Fruit fly (Drosophila melanogaster) whole organism, embryonic: ENCODE data around the gene PsGEF.
A peak's percentile ranks its signal among the peaks of the same experiment; 100 is the strongest.

Source experiments
- ATbp ChIP-seq: fragments of 200-800 bp; sonication (Bioruptor generic); optimal IDR thresholded peaks from 2 replicates; lab custom pipeline; 2017; ENCODE audit warnings: missing biosample characterization, mild to moderate bottlenecking, missing genetic modification characterization, missing genetic modification reagents
- Ada2b ChIP-seq: fragments of 200-800 bp; sonication (Bioruptor generic); IDR thresholded peaks from 2 replicates; pipeline ENCODE4 v1.3.6; 2022; ENCODE audit warnings: missing biosample characterization, missing genetic modification characterization
- Atf3 ChIP-seq: fragments of 200-800 bp; sonication (Bioruptor generic); optimal IDR thresholded peaks from 3 replicates; lab custom pipeline; 2016; ENCODE audit warnings: missing biosample characterization, missing genetic modification characterization
- BtbVII ChIP-seq: fragments of 200-800 bp; sonication (Bioruptor generic); optimal IDR thresholded peaks from 3 replicates; lab custom pipeline; 2017; ENCODE audit warnings: missing biosample characterization, mild to moderate bottlenecking, missing genetic modification characterization
- CG10462 ChIP-seq: fragments of 200-800 bp; sonication (Bioruptor generic); optimal IDR thresholded peaks from 2 replicates; lab custom pipeline; 2016; ENCODE audit warnings: missing biosample characterization, missing genetic modification characterization
- CG11398 ChIP-seq: fragments of 200-800 bp; sonication (Bioruptor generic); optimal IDR thresholded peaks from 2 replicates; lab custom pipeline; 2016; ENCODE audit warnings: missing biosample characterization, missing genetic modification characterization
- CG12744 ChIP-seq: fragments of 200-800 bp; sonication (Bioruptor generic); optimal IDR thresholded peaks from 2 replicates; lab custom pipeline; 2016; ENCODE audit warnings: missing biosample characterization, missing genetic modification characterization
- CG13296 ChIP-seq: fragments of 200-800 bp; sonication (Bioruptor generic); optimal IDR thresholded peaks from 3 replicates; lab custom pipeline; 2018; ENCODE audit warnings: missing biosample characterization, mild to moderate bottlenecking, missing genetic modification characterization
- CG13775 ChIP-seq: fragments of 200-800 bp; sonication (Bioruptor generic); optimal IDR thresholded peaks from 3 replicates; lab custom pipeline; 2017; ENCODE audit warnings: missing biosample characterization, mild to moderate bottlenecking, missing genetic modification characterization
- CG14050 ChIP-seq: fragments of 200-800 bp; sonication (Bioruptor generic); IDR thresholded peaks from 3 replicates; pipeline ENCODE4 v1.3.6; 2022; ENCODE audit warnings: missing biosample characterization, missing genetic modification characterization
- CG14667 ChIP-seq: fragments of 200-800 bp; sonication (Bioruptor generic); IDR thresholded peaks from 2 replicates; pipeline ENCODE4 v1.3.6; 2022; ENCODE audit warnings: missing biosample characterization, missing genetic modification characterization
- CG17328 ChIP-seq: fragments of 200-800 bp; sonication (Bioruptor generic); IDR thresholded peaks from 2 replicates; pipeline ENCODE4 v1.3.6; 2022; ENCODE audit warnings: missing biosample characterization, missing genetic modification characterization
- CG17361 ChIP-seq: fragments of 200-800 bp; sonication (Bioruptor generic); IDR thresholded peaks from 3 replicates; pipeline ENCODE4 v1.3.6; 2022; ENCODE audit warnings: missing biosample characterization, missing genetic modification characterization
- CG17802 ChIP-seq: fragments of 200-800 bp; sonication (Bioruptor generic); optimal IDR thresholded peaks from 2 replicates; lab custom pipeline; 2018; ENCODE audit warnings: missing biosample characterization, mild to moderate bottlenecking, missing genetic modification characterization, moderate library complexity
- CG18599 ChIP-seq: fragments of 200-800 bp; sonication (Bioruptor generic); optimal IDR thresholded peaks from 3 replicates; lab custom pipeline; 2017; ENCODE audit warnings: missing biosample characterization, missing genetic modification characterization, mild to moderate bottlenecking, moderate library complexity, missing genetic modification reagents
- CG2120 ChIP-seq: fragments of 200-800 bp; sonication (Bioruptor generic); optimal IDR thresholded peaks from 3 replicates; lab custom pipeline; 2016; ENCODE audit warnings: missing biosample characterization, missing genetic modification characterization
- CG2678 ChIP-seq: fragments of 200-800 bp; sonication (Bioruptor generic); optimal IDR thresholded peaks from 3 replicates; lab custom pipeline; 2019; ENCODE audit warnings: missing biosample characterization, mild to moderate bottlenecking, missing genetic modification characterization, moderate library complexity
- CG2712 ChIP-seq: fragments of 200-800 bp; optimal IDR thresholded peaks from 3 replicates; lab custom pipeline; 2019; ENCODE audit warnings: missing biosample characterization, mild to moderate bottlenecking, missing genetic modification characterization, moderate library complexity
- CG3065 ChIP-seq: fragments of 200-800 bp; sonication (Bioruptor generic); optimal IDR thresholded peaks from 2 replicates; lab custom pipeline; 2016; ENCODE audit warnings: missing biosample characterization, missing genetic modification characterization
- CG32772 ChIP-seq: fragments of 200-800 bp; sonication (Bioruptor generic); IDR thresholded peaks from 2 replicates; pipeline ENCODE4 v1.3.6; 2022; ENCODE audit warnings: missing biosample characterization, missing genetic modification characterization
- CG5245 ChIP-seq: fragments of 200-800 bp; sonication (Bioruptor generic); optimal IDR thresholded peaks from 3 replicates; lab custom pipeline; 2016; ENCODE audit warnings: missing biosample characterization, missing genetic modification characterization
- CG9727 ChIP-seq: fragments of 200-800 bp; sonication (Bioruptor generic); optimal IDR thresholded peaks from 3 replicates; lab custom pipeline; 2017; ENCODE audit warnings: missing biosample characterization, mild to moderate bottlenecking, missing genetic modification characterization
- CG9797 ChIP-seq: fragments of 200-800 bp; sonication (Bioruptor generic); optimal IDR thresholded peaks from 3 replicates; lab custom pipeline; 2018; ENCODE audit warnings: missing biosample characterization, mild to moderate bottlenecking, missing genetic modification characterization
- Ets97D ChIP-seq: fragments of 200-800 bp; sonication (Bioruptor generic); optimal IDR thresholded peaks from 3 replicates; lab custom pipeline; 2016; ENCODE audit warnings: missing biosample characterization, missing genetic modification characterization
- Hr51 ChIP-seq, 2 experiments: fragments of 200-800 bp; sonication (Bioruptor generic); optimal IDR thresholded peaks; 2 replicates in 1 of 2; 3 replicates in 1 of 2; lab custom pipeline; 2016 to 2018; ENCODE audit warnings: missing biosample characterization in 2 of 2, missing genetic modification characterization in 2 of 2, mild to moderate bottlenecking in 1 of 2, moderate library complexity in 1 of 2
- MESR4 ChIP-seq: fragments of 200-800 bp; sonication (Bioruptor generic); optimal IDR thresholded peaks from 2 replicates; lab custom pipeline; 2018; ENCODE audit warnings: missing biosample characterization, mild to moderate bottlenecking, missing genetic modification characterization, moderate library complexity
- NC2α ChIP-seq: fragments of 200-800 bp; sonication (Bioruptor generic); optimal IDR thresholded peaks from 2 replicates; lab custom pipeline; 2016; ENCODE audit warnings: missing biosample characterization, missing genetic modification characterization
- Nf-YB ChIP-seq: fragments of 200-800 bp; sonication (Bioruptor generic); optimal IDR thresholded peaks from 3 replicates; lab custom pipeline; 2019; ENCODE audit warnings: missing biosample characterization, mild to moderate bottlenecking, missing genetic modification characterization, moderate library complexity
- NfI ChIP-seq: fragments of 200-800 bp; sonication (Bioruptor generic); optimal IDR thresholded peaks from 3 replicates; lab custom pipeline; 2018; ENCODE audit warnings: missing biosample characterization, mild to moderate bottlenecking, missing genetic modification characterization, moderate library complexity
- Sox102F ChIP-seq: fragments of 200-800 bp; sonication (Bioruptor generic); optimal IDR thresholded peaks from 2 replicates; lab custom pipeline; 2018; ENCODE audit warnings: missing biosample characterization, mild to moderate bottlenecking, missing genetic modification characterization, moderate library complexity
- Usf ChIP-seq: fragments of 200-800 bp; sonication (Bioruptor generic); optimal IDR thresholded peaks from 2 replicates; lab custom pipeline; 2017; ENCODE audit warnings: missing genotype, missing biosample characterization, missing genetic modification characterization
- abd-A ChIP-seq: fragments of 200-800 bp; sonication (Bioruptor generic); optimal IDR thresholded peaks from 3 replicates; lab custom pipeline; 2019; ENCODE audit warnings: missing biosample characterization, mild to moderate bottlenecking, missing genetic modification characterization, moderate library complexity
- aop ChIP-seq: fragments of 200-800 bp; sonication (Bioruptor generic); IDR thresholded peaks from 2 replicates; pipeline ENCODE4 v1.3.6; 2022; ENCODE audit warnings: missing biosample characterization, missing genetic modification characterization
- bcd ChIP-seq: fragments of 200-800 bp; sonication (Bioruptor generic); optimal IDR thresholded peaks from 2 replicates; lab custom pipeline; 2017; ENCODE audit warnings: missing biosample characterization, mild to moderate bottlenecking, missing genetic modification characterization
- dmrt11E ChIP-seq: fragments of 200-800 bp; sonication (Bioruptor generic); optimal IDR thresholded peaks from 3 replicates; lab custom pipeline; 2018; ENCODE audit warnings: missing biosample characterization, mild to moderate bottlenecking, missing genetic modification characterization, moderate library complexity
- fd102C ChIP-seq: fragments of 200-800 bp; sonication (Bioruptor generic); optimal IDR thresholded peaks from 2 replicates; lab custom pipeline; 2018; ENCODE audit warnings: missing biosample characterization, mild to moderate bottlenecking, missing genetic modification characterization, moderate library complexity
- grau ChIP-seq: fragments of 200-800 bp; optimal IDR thresholded peaks from 3 replicates; lab custom pipeline; 2019; ENCODE audit warnings: missing biosample characterization, mild to moderate bottlenecking, missing genetic modification characterization, moderate library complexity
- hbn ChIP-seq: fragments of 200-800 bp; sonication (Bioruptor generic); IDR thresholded peaks from 2 replicates; pipeline ENCODE4 v1.3.6; 2022; ENCODE audit warnings: missing biosample characterization, missing genetic modification characterization; ENCODE audit not compliant: partially characterized antibody
- hkb ChIP-seq, 2 experiments: fragments of 200-800 bp in 1 of 2; fragments of >200 bp in 1 of 2; sonication (Bioruptor generic) in 1 of 2; IDR thresholded peaks in 1 of 2; optimal IDR thresholded peaks in 1 of 2; 2 replicates each; pipeline versions ENCODE4 v1.3.6 to Lab custom; 2017 to 2022; ENCODE audit warnings: missing biosample characterization in 1 of 2, missing genetic modification characterization in 1 of 2
- inv ChIP-seq: fragments of 200-800 bp; sonication (Bioruptor generic); IDR thresholded peaks from 2 replicates; pipeline ENCODE4 v1.3.6; 2022; ENCODE audit warnings: missing biosample characterization, missing genetic modification characterization; ENCODE audit not compliant: partially characterized antibody
- lab ChIP-seq: fragments of 200-800 bp; sonication (Bioruptor generic); optimal IDR thresholded peaks from 3 replicates; lab custom pipeline; 2017; ENCODE audit warnings: missing biosample characterization, missing genetic modification characterization, mild to moderate bottlenecking, moderate library complexity, missing genetic modification reagents
- nerfin-1 ChIP-seq: fragments of 200-800 bp; sonication (Bioruptor generic); optimal IDR thresholded peaks from 3 replicates; lab custom pipeline; 2019; ENCODE audit warnings: missing biosample characterization, mild to moderate bottlenecking, missing genetic modification characterization, moderate library complexity
- org-1 ChIP-seq: fragments of 200-800 bp; sonication (Bioruptor generic); optimal IDR thresholded peaks from 2 replicates; lab custom pipeline; 2017; ENCODE audit warnings: missing biosample characterization, missing genetic modification characterization
- row ChIP-seq: fragments of 200-800 bp; sonication (Bioruptor generic); IDR thresholded peaks from 3 replicates; pipeline ENCODE4 v1.3.6; 2022; ENCODE audit warnings: missing biosample characterization, missing genetic modification characterization
- sens-2 ChIP-seq: fragments of 200-800 bp; sonication (Bioruptor generic); IDR thresholded peaks from 2 replicates; pipeline ENCODE4 v1.3.6; 2022; ENCODE audit warnings: missing biosample characterization, missing genetic modification characterization
- sqz ChIP-seq: fragments of 200-800 bp; sonication (Bioruptor generic); optimal IDR thresholded peaks from 3 replicates; lab custom pipeline; 2018; ENCODE audit warnings: missing biosample characterization, mild to moderate bottlenecking, missing genetic modification characterization
- tin ChIP-seq: fragments of 200-800 bp; sonication (Bioruptor generic); optimal IDR thresholded peaks from 3 replicates; lab custom pipeline; 2016; ENCODE audit warnings: missing biosample characterization, missing genetic modification characterization
- usp ChIP-seq: fragments of >200 bp; optimal IDR thresholded peaks from 2 replicates; lab custom pipeline; 2017; ENCODE audit warnings: missing biosample characterization, missing genetic modification characterization

PsGEF gene

DNA sequence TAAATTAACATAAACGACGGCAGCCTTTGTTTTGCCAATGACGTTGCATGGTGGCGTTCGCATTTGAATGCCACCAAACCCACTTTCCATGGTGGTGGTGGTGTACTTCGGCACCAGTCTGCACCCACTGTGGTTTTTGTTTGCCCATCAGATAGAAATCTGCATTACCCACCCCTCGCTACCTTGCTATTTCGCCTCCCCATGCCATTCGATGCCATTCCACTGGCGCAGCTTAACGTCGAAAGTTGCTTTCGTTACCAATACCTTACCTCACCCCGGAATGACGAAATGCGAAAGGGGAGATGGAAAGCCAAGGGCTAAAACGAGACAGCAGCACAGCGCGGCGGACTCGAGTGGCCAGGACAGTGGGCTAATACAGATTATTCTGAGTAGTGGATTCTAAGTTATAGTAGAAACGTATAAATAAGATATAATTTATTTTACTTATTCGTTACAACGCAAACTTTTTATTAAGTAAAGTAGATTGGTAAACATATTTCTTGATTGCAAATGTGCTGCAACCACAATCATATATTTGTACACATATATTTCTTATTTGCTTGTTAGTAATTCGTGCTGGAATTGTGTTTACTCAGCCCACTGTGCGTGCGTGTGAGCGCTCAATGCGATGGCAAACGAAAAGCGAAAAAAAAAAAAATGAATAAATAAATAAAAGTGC lies 8.9 kb upstream of the PsGEF start (continued):
- TF ChIP-seq CG13296 (GFP tag; lab: Kevin White, UChicago) (no peak), grau (tag; lab: Kevin White, UChicago) (peak; percentile 58), ATbp (GFP tag; lab: Kevin White, UChicago) (peak; percentile 54), CG10462 (GFP tag; lab: Kevin White, UChicago) (no peak), BtbVII (GFP tag; lab: Kevin White, UChicago) (peak; percentile 4), CG13775 (GFP tag; lab: Kevin White, UChicago) (peak; percentile 37), MESR4 (GFP tag; lab: Kevin White, UChicago) (no peak), Usf (GFP tag; lab: Kevin White, UChicago) (no peak), CG9727 (GFP tag; lab: Kevin White, UChicago) (peak; percentile 47), CG9797 (GFP tag; lab: Kevin White, UChicago) (no peak), Hr51 (GFP tag; optimal IDR thresholded peaks at IDR 0.05; lab: Kevin White, UChicago) (peak in 1 of 2 experiments; percentile 62), Atf3 (no peak), Nf-YB (GFP tag; lab: Kevin White, UChicago) (peak; percentile 26), hbn (GFP tag; lab: Robert Waterston, UW) (no peak), CG2678 (tag; lab: Kevin White, UChicago) (peak; percentile 61), hkb (optimal IDR thresholded peaks at IDR 0.05; lab: Kevin White, UChicago) (no peak), hkb (GFP tag; IDR thresholded peaks at IDR 0.05; lab: Robert Waterston, UW) (peak; percentile 32; the same call in 1 of the 2 replicates), CG2120 (GFP tag; lab: Kevin White, UChicago) (no peak), inv (no peak), CG3065 (GFP tag; lab: Kevin White, UChicago) (no peak), CG12744 (GFP tag; lab: Kevin White, UChicago) (no peak), lab (GFP tag; lab: Kevin White, UChicago) (peak; percentile 53), Ets97D (GFP tag; lab: Kevin White, UChicago) (no peak), Sox102F (GFP tag; lab: Kevin White, UChicago) (peak; percentile 65), CG2712 (tag; lab: Kevin White, UChicago) (peak; percentile 76), fd102C (GFP tag; lab: Kevin White, UChicago) (no peak), CG5245 (peak; percentile 17), abd-A (tag; lab: Kevin White, UChicago) (no peak), Ada2b (GFP tag; lab: Robert Waterston, UW) (0 out of 2 replicates have a peak, but pooled peaks have one; percentile 22), nerfin-1 (tag; lab: Kevin White, UChicago) (peak; percentile 59), NfI (peak; percentile 4), row (peak; percentile 78), CG18599 (GFP tag; lab: Kevin White, UChicago) (peak; percentile 50), CG32772 (GFP tag; lab: Robert Waterston, UW) (peak; percentile 38; the same call in 1 of the 2 replicates), sqz (GFP tag; lab: Kevin White, UChicago) (peak; percentile 68), CG17361 (GFP tag; lab: Robert Waterston, UW) (peak; percentile 63), tin (GFP tag; lab: Kevin White, UChicago) (peak; percentile 29), aop (GFP tag; lab: Robert Waterston, UW) (no peak), CG17802 (tag; lab: Kevin White, UChicago) (no peak), usp (GFP tag; lab: Kevin White, UChicago) (no peak), sens-2 (GFP tag; lab: Robert Waterston, UW) (no peak; the same call in 1 of the 2 replicates), NC2α (no peak), CG17328 (GFP tag; lab: Robert Waterston, UW) (0 out of 2 replicates have a peak, but pooled peaks have one; percentile 30), CG14667 (no peak), CG14050 (GFP tag; lab: Robert Waterston, UW) (no peak), CG11398 (GFP tag; lab: Kevin White, UChicago) (no peak), bcd (GFP tag; lab: Kevin White, UChicago) (peak; percentile 50), dmrt11E (tag; lab: Kevin White, UChicago) (peak; percentile 70), org-1 (peak; percentile 20)
